Worm (Caenorhabditis elegans) whole organism, L1 larva: ENCODE results near the gene cec-1.
A peak's percentile ranks its signal among the peaks of the same experiment; 100 is the strongest.

Source experiments
- C04F5.9 ChIP-seq: sonication (generic microtip); optimal IDR thresholded peaks from 2 replicates; lab custom pipeline; 2016; ENCODE audit warnings: missing genetic modification characterization, missing compliant biosample characterization
- C16A3.4 ChIP-seq: fragments of 150-350 bp; optimal IDR thresholded peaks from 2 replicates; lab custom pipeline; 2014; ENCODE audit warnings: missing biosample characterization, missing genetic modification characterization
- C34B4.2 ChIP-seq: sonication (generic microtip); optimal IDR thresholded peaks from 2 replicates; lab custom pipeline; 2017; ENCODE audit warnings: mild to moderate bottlenecking, missing genetic modification characterization, missing compliant biosample characterization
- Y116A8C.19 ChIP-seq: sonication (generic microtip); optimal IDR thresholded peaks from 2 replicates; lab custom pipeline; 2016; ENCODE audit warnings: missing compliant biosample characterization, missing genetic modification characterization, borderline replicate concordance
- aha-1 ChIP-seq: fragments of 150-350 bp; optimal IDR thresholded peaks from 2 replicates; lab custom pipeline; 2014; ENCODE audit warnings: missing biosample characterization, missing genetic modification characterization
- aly-2 ChIP-seq: fragments of 150-350 bp; optimal IDR thresholded peaks from 2 replicates; lab custom pipeline; 2014; ENCODE audit warnings: missing biosample characterization, missing genetic modification characterization
- ceh-63 ChIP-seq: fragments of 200-800 bp; sonication (Bioruptor generic); optimal IDR thresholded peaks from 2 replicates; lab custom pipeline; 2018; ENCODE audit warnings: mild to moderate bottlenecking, missing genetic modification characterization, missing compliant biosample characterization
- ceh-82 ChIP-seq, 3 experiments: fragments of 150-350 bp in 1 of 3; sonication (generic microtip) in 2 of 3; optimal IDR thresholded peaks; 2 replicates each; lab custom pipeline; 2014 to 2017; ENCODE audit warnings: missing biosample characterization in 3 of 3, missing genetic modification characterization in 3 of 3
- ceh-88 ChIP-seq: fragments of 200-800 bp; sonication (Bioruptor generic); IDR thresholded peaks from 2 replicates; pipeline ENCODE4 v1.3.6; 2022; ENCODE audit warnings: missing genetic modification characterization, missing compliant biosample characterization
- dsc-1 ChIP-seq: sonication (generic microtip); optimal IDR thresholded peaks from 2 replicates; lab custom pipeline; 2016; ENCODE audit warnings: mild to moderate bottlenecking, missing genetic modification characterization, missing compliant biosample characterization
- efl-1 ChIP-seq, 4 experiments: fragments of 150-350 bp; optimal IDR thresholded peaks in 3 of 4; peaks in 1 of 4; 1 replicate in 1 of 4; 2 replicates in 3 of 4; lab custom pipeline; 2014; ENCODE audit warnings: missing biosample characterization in 2 of 4, missing genetic modification characterization in 2 of 4, missing genetic modification reagents in 2 of 4
- efl-3 ChIP-seq: fragments of 200-800 bp; sonication (Bioruptor generic); optimal IDR thresholded peaks from 2 replicates; lab custom pipeline; 2018; ENCODE audit warnings: mild to moderate bottlenecking, missing genetic modification characterization, missing compliant biosample characterization
- egl-13 ChIP-seq: sonication (generic microtip); optimal IDR thresholded peaks from 2 replicates; lab custom pipeline; 2016; ENCODE audit warnings: missing genotype, missing genetic modification reagents, missing genetic modification characterization, missing compliant biosample characterization
- elt-2 ChIP-seq: sonication (generic microtip); optimal IDR thresholded peaks from 2 replicates; lab custom pipeline; 2016; ENCODE audit warnings: missing genetic modification characterization, mild to moderate bottlenecking, inconsistent platforms, missing compliant biosample characterization, missing genetic modification reagents
- elt-3 ChIP-seq, 6 experiments: fragments of 150-350 bp in 1 of 6; sonication (generic microtip); optimal IDR thresholded peaks; 2 replicates each; lab custom pipeline; 2017 to 2018; ENCODE audit warnings: missing biosample characterization in 6 of 6, missing genetic modification characterization in 6 of 6, inconsistent platforms in 1 of 6
- fkh-8 ChIP-seq: sonication (generic microtip); optimal IDR thresholded peaks from 2 replicates; lab custom pipeline; 2016; ENCODE audit warnings: mild to moderate bottlenecking, missing genetic modification characterization, missing compliant biosample characterization
- fos-1 ChIP-seq: fragments of 150-350 bp; optimal IDR thresholded peaks from 2 replicates; lab custom pipeline; 2014; ENCODE audit warnings: missing biosample characterization, missing genetic modification characterization
- hlh-17 ChIP-seq: fragments of 200-800 bp; sonication (Bioruptor generic); optimal IDR thresholded peaks from 2 replicates; lab custom pipeline; 2018; ENCODE audit warnings: missing genetic modification characterization, mild to moderate bottlenecking, missing compliant biosample characterization, moderate library complexity, borderline replicate concordance
- hlh-4 ChIP-seq: sonication (generic microtip); optimal IDR thresholded peaks from 2 replicates; lab custom pipeline; 2016; ENCODE audit warnings: mild to moderate bottlenecking, missing genetic modification characterization, missing compliant biosample characterization
- irx-1 ChIP-seq: sonication (generic microtip); optimal IDR thresholded peaks from 2 replicates; lab custom pipeline; 2016; ENCODE audit warnings: missing genetic modification characterization, missing compliant biosample characterization
- jun-1 ChIP-seq: fragments of 150-350 bp; optimal IDR thresholded peaks from 2 replicates; lab custom pipeline; 2014; ENCODE audit warnings: missing biosample characterization, missing genetic modification reagents, missing genetic modification characterization
- lin-14 ChIP-seq: fragments of 200-800 bp; sonication (Bioruptor generic); optimal IDR thresholded peaks from 2 replicates; lab custom pipeline; 2018; ENCODE audit warnings: mild to moderate bottlenecking, missing genetic modification characterization, moderate library complexity, missing compliant biosample characterization
- lin-15B ChIP-seq: fragments of 150-350 bp; sonication (generic microtip); optimal IDR thresholded peaks from 3 replicates; lab custom pipeline; 2014; ENCODE audit warnings: missing biosample characterization, missing genetic modification characterization
- lin-35 ChIP-seq, 2 experiments: fragments of 150-350 bp; optimal IDR thresholded peaks; 2 replicates each; lab custom pipeline; 2014; ENCODE audit warnings: missing biosample characterization in 2 of 2, missing genetic modification characterization in 2 of 2, missing genetic modification reagents in 2 of 2
- lin-39 ChIP-seq: fragments of 150-350 bp; optimal IDR thresholded peaks from 2 replicates; lab custom pipeline; 2014; ENCODE audit warnings: missing biosample characterization, missing genetic modification reagents, missing genetic modification characterization
- mdl-1 ChIP-seq, 2 experiments: fragments of 150-350 bp; optimal IDR thresholded peaks; 2 replicates each; lab custom pipeline; 2014 to 2017; ENCODE audit warnings: missing biosample characterization in 2 of 2, missing genetic modification characterization in 2 of 2, inconsistent platforms in 1 of 2
- mef-2 ChIP-seq: fragments of 150-350 bp; optimal IDR thresholded peaks from 2 replicates; lab custom pipeline; 2014; ENCODE audit warnings: missing biosample characterization, missing genetic modification characterization
- mep-1 ChIP-seq: fragments of 150-350 bp; optimal IDR thresholded peaks from 2 replicates; lab custom pipeline; 2014; ENCODE audit warnings: missing biosample characterization, missing genetic modification characterization
- nhr-12 ChIP-seq: sonication (generic microtip); optimal IDR thresholded peaks from 2 replicates; lab custom pipeline; 2017; ENCODE audit warnings: missing biosample characterization, missing genetic modification characterization
- nhr-19 ChIP-seq: fragments of 200-800 bp; sonication (Bioruptor generic); conservative IDR thresholded peaks from 2 replicates; pipeline ENCODE4 v1.3.6; 2022; ENCODE audit warnings: missing genetic modification characterization, missing compliant biosample characterization
- nhr-20 ChIP-seq: sonication (generic microtip); optimal IDR thresholded peaks from 2 replicates; lab custom pipeline; 2016; ENCODE audit warnings: mild to moderate bottlenecking, missing genetic modification characterization, missing compliant biosample characterization
- nhr-28 ChIP-seq: fragments of 150-350 bp; optimal IDR thresholded peaks from 2 replicates; lab custom pipeline; 2014; ENCODE audit warnings: missing biosample characterization, missing genetic modification characterization
- nhr-71 ChIP-seq: sonication (generic microtip); optimal IDR thresholded peaks from 2 replicates; lab custom pipeline; 2016; ENCODE audit warnings: mild to moderate bottlenecking, missing genetic modification characterization, moderate library complexity, missing compliant biosample characterization
- nhr-76 ChIP-seq: sonication (generic microtip); optimal IDR thresholded peaks from 2 replicates; lab custom pipeline; 2017; ENCODE audit warnings: missing biosample characterization, missing genetic modification characterization
- nhr-77 ChIP-seq: fragments of 150-350 bp; optimal IDR thresholded peaks from 2 replicates; lab custom pipeline; 2014; ENCODE audit warnings: missing biosample characterization, missing genetic modification characterization
- nhr-85 ChIP-seq: sonication (generic microtip); peaks from one replicate; lab custom pipeline; 2016; ENCODE audit warnings: missing genetic modification characterization, inconsistent platforms, missing compliant biosample characterization
- pag-3 ChIP-seq: sonication (generic microtip); optimal IDR thresholded peaks from 2 replicates; lab custom pipeline; 2017; ENCODE audit warnings: missing genetic modification characterization, mild to moderate bottlenecking, missing compliant biosample characterization, antibody characterized with exemption, borderline replicate concordance; ENCODE audit not compliant: insufficient read depth
- pax-3 ChIP-seq: fragments of 200-800 bp; sonication (Bioruptor generic); optimal IDR thresholded peaks from 2 replicates; lab custom pipeline; 2018; ENCODE audit warnings: mild to moderate bottlenecking, missing genetic modification characterization, moderate library complexity, missing compliant biosample characterization
- skn-1 ChIP-seq: fragments of 150-350 bp; optimal IDR thresholded peaks from 2 replicates; lab custom pipeline; 2014; ENCODE audit warnings: missing biosample characterization, missing genetic modification characterization
- snu-23 ChIP-seq: sonication (generic microtip); optimal IDR thresholded peaks from 2 replicates; lab custom pipeline; 2016; ENCODE audit warnings: missing genetic modification characterization, missing compliant biosample characterization
- sup-37 ChIP-seq: fragments of 200-800 bp; sonication (Bioruptor generic); optimal IDR thresholded peaks from 2 replicates; lab custom pipeline; 2018; ENCODE audit warnings: mild to moderate bottlenecking, missing genetic modification characterization, missing compliant biosample characterization
- swsn-7 ChIP-seq: sonication (generic microtip); optimal IDR thresholded peaks from 2 replicates; lab custom pipeline; 2016; ENCODE audit warnings: missing genetic modification characterization, missing compliant biosample characterization
- tbx-2 ChIP-seq: sonication (generic microtip); optimal IDR thresholded peaks from 2 replicates; lab custom pipeline; 2016; ENCODE audit warnings: missing genetic modification characterization, missing compliant biosample characterization
- tlp-1 ChIP-seq: fragments of 150-350 bp; optimal IDR thresholded peaks from 2 replicates; lab custom pipeline; 2014; ENCODE audit warnings: missing biosample characterization, missing genetic modification characterization
- unc-130 ChIP-seq: fragments of 150-350 bp; optimal IDR thresholded peaks from 2 replicates; lab custom pipeline; 2017; ENCODE audit warnings: missing biosample characterization, missing genetic modification characterization, inconsistent platforms
- unc-30 ChIP-seq: sonication (generic microtip); optimal IDR thresholded peaks from 2 replicates; lab custom pipeline; 2017; ENCODE audit warnings: missing biosample characterization, missing genetic modification characterization
- unc-86 ChIP-seq: sonication (generic microtip); optimal IDR thresholded peaks from 2 replicates; lab custom pipeline; 2016; ENCODE audit warnings: missing genetic modification characterization, missing compliant biosample characterization
- unc-98 ChIP-seq: fragments of 200-800 bp; sonication (Bioruptor generic); IDR thresholded peaks from 2 replicates; pipeline ENCODE4 v1.3.6; 2022; ENCODE audit warnings: missing genetic modification characterization, missing compliant biosample characterization
- vab-15 ChIP-seq: sonication (generic microtip); optimal IDR thresholded peaks from 2 replicates; lab custom pipeline; 2017; ENCODE audit warnings: missing genotype, mild to moderate bottlenecking, missing genetic modification characterization, missing compliant biosample characterization
- xbp-1 ChIP-seq: sonication (generic microtip); optimal IDR thresholded peaks from 2 replicates; lab custom pipeline; 2016; ENCODE audit warnings: missing genetic modification characterization, missing compliant biosample characterization
- zag-1 ChIP-seq: fragments of 150-350 bp; optimal IDR thresholded peaks from 2 replicates; lab custom pipeline; 2014; ENCODE audit warnings: missing biosample characterization, missing genetic modification characterization
- ztf-11 ChIP-seq, 2 experiments: sonication (generic microtip); optimal IDR thresholded peaks; 2 replicates each; lab custom pipeline; 2016 to 2017; ENCODE audit warnings: missing genetic modification characterization in 2 of 2, missing biosample characterization in 1 of 2, missing compliant biosample characterization in 1 of 2

The cec-1 gene

DNA sequence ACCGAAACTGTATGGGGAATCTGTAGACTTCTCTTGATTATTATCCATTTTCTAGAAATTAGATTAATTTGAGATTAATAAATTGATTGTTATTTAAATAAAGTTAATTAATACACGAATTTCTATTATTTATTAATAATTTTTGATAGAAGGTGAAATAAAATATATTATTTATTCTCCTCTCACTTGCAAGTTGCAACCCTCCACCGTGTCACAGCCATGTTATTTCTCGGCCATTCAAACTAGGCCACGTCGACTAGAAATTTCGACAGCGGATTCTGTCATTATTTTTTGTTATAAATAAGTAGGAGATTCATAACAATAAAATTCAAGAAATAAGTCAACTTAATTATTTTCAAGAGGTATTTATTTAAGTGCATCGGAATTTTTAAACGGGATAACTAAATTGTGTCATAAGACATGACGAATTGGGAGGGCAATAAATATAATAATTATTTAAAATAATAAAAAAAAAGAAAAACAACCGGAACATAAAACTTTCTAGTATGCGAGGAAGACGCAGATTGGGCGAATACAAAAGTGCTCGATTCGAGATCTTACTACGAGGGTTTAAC is 17.5 kb downstream of the cec-1 start, which contains the start of gene ufbp-1 (continued):
- no peak for TF ChIP-seq efl-1 (optimal IDR thresholded peaks at IDR 0.05; lab: Kevin White, UChicago)
- peak; percentile 27 to 57 for TF ChIP-seq efl-1 (GFP tag; optimal IDR thresholded peaks at IDR 0.05 in 1 of 2; lab: Kevin White, UChicago)
- TF ChIP-seq xbp-1 (tag; lab: Kevin White, UChicago) = peak; percentile 91
- TF ChIP-seq unc-86 (tag; lab: Kevin White, UChicago) = peak; percentile 6
- TF ChIP-seq ceh-82 (tag; optimal IDR thresholded peaks at IDR 0.05; lab: Kevin White, UChicago) = no peak
- TF ChIP-seq zag-1 (tag; lab: Kevin White, UChicago) = no peak
- no peak for TF ChIP-seq vab-15 (tag; lab: Kevin White, UChicago)
- no peak for TF ChIP-seq hlh-17 (GFP tag; lab: Kevin White, UChicago)
- TF ChIP-seq fkh-8 (tag; lab: Kevin White, UChicago) = peak; percentile 18
- no peak for TF ChIP-seq pag-3 (tag; lab: Kevin White, UChicago)
- peak; percentile 55 for TF ChIP-seq swsn-7 (tag; lab: Kevin White, UChicago)
- peak; percentile 94 for TF ChIP-seq skn-1 (tag; lab: Kevin White, UChicago)
- no peak for TF ChIP-seq unc-30 (tag; lab: Kevin White, UChicago)
- TF ChIP-seq hlh-4 = peak; percentile 15
- peak; percentile 76 for TF ChIP-seq nhr-71
- TF ChIP-seq ztf-11 (tag; optimal IDR thresholded peaks at IDR 0.05; lab: Kevin White, UChicago) = peak in 1 of 2 experiments; percentile 26
- no peak for TF ChIP-seq Y116A8C.19 (tag; lab: Kevin White, UChicago)
- peak; percentile 16 to 65 for TF ChIP-seq lin-35 (GFP tag; optimal IDR thresholded peaks at IDR 0.05; lab: Kevin White, UChicago)
- TF ChIP-seq C04F5.9 (tag; lab: Kevin White, UChicago) = no peak
- no peak for TF ChIP-seq unc-98 (GFP tag; lab: Robert Waterston, UW)
- peak; percentile 15 for TF ChIP-seq irx-1
- peak; percentile 60 for TF ChIP-seq snu-23 (GFP tag; lab: Kevin White, UChicago)
- peak; percentile 73 for TF ChIP-seq elt-2 (tag; lab: Kevin White, UChicago)
- TF ChIP-seq C34B4.2 (tag; lab: Kevin White, UChicago) = no peak
- TF ChIP-seq nhr-28 (tag; lab: Kevin White, UChicago) = no peak
- TF ChIP-seq jun-1 (tag; lab: Kevin White, UChicago) = no peak
- peak; percentile 38 for TF ChIP-seq pax-3 (tag; lab: Kevin White, UChicago)
- TF ChIP-seq lin-14 (GFP tag; lab: Kevin White, UChicago) = peak; percentile 51
- no peak for TF ChIP-seq nhr-12 (tag; lab: Kevin White, UChicago)
- peak in 1 of 2 experiments; percentile 14 for TF ChIP-seq mdl-1 (tag; optimal IDR thresholded peaks at IDR 0.05; lab: Kevin White, UChicago)
- no peak for TF ChIP-seq C16A3.4 (tag; lab: Kevin White, UChicago)
- peak; percentile 33 for TF ChIP-seq lin-15B (tag; lab: Kevin White, UChicago)
- TF ChIP-seq tlp-1 = no peak
- TF ChIP-seq nhr-20 (tag; lab: Kevin White, UChicago) = peak; percentile 55
- TF ChIP-seq nhr-19 (GFP tag; lab: Robert Waterston, UW) = peak; percentile 29; the same call in 1 of the 2 replicates
- TF ChIP-seq nhr-85 (tag; lab: Kevin White, UChicago) = peak; percentile 70
- TF ChIP-seq ceh-63 (GFP tag; lab: Kevin White, UChicago) = no peak
- TF ChIP-seq sup-37 (GFP tag; lab: Kevin White, UChicago) = no peak
- TF ChIP-seq elt-3 (tag; optimal IDR thresholded peaks at IDR 0.05; lab: Kevin White, UChicago) = peak in 1 of 6 experiments; percentile 90
- no peak for TF ChIP-seq fos-1
- TF ChIP-seq unc-130 (tag; lab: Kevin White, UChicago) = peak; percentile 13
- peak; percentile 33 for TF ChIP-seq dsc-1
- peak; percentile 99 for TF ChIP-seq mep-1 (tag; lab: Kevin White, UChicago)
- no peak for TF ChIP-seq lin-39 (tag; lab: Kevin White, UChicago)
- peak; percentile 98 for TF ChIP-seq aly-2 (tag; lab: Kevin White, UChicago)
- TF ChIP-seq ceh-88 = peak; percentile 44; the same call in 1 of the 2 replicates
- no peak for TF ChIP-seq efl-3 (GFP tag; lab: Kevin White, UChicago)
- TF ChIP-seq tbx-2 (tag; lab: Kevin White, UChicago) = no peak
- TF ChIP-seq nhr-76 (tag; lab: Kevin White, UChicago) = no peak
- TF ChIP-seq egl-13 (tag; lab: Kevin White, UChicago) = peak; percentile 44
- no peak for TF ChIP-seq mef-2 (tag; lab: Kevin White, UChicago)
- no peak for TF ChIP-seq aha-1
- no peak for TF ChIP-seq nhr-77 (tag; lab: Kevin White, UChicago)
